Fruit fly (Drosophila melanogaster): Measurements from ENCODE around the gene CG3225.

- TF ChIP-seq h (GFP tag; optimal IDR thresholded peaks at IDR 0.05) (no peak), usp (GFP tag; optimal IDR thresholded peaks at IDR 0.05) (no peak), brk (GFP tag; optimal IDR thresholded peaks at IDR 0.05) (no peak), pan (optimal IDR thresholded peaks at IDR 0.05) (no peak), Rel (GFP tag; optimal IDR thresholded peaks at IDR 0.05) (no peak), Rel (tag; optimal IDR thresholded peaks at IDR 0.05) (no peak), GATAd (GFP tag; optimal IDR thresholded peaks at IDR 0.05) (no peak), Hnf4 (GFP tag; optimal IDR thresholded peaks at IDR 0.05) (no peak)
These were observed 20.4 kb downstream of the CG3225 start for dm6 chr2L:4797643-4798042.

Measured in whole organism, wandering third instar larva.